Fruit fly (Drosophila melanogaster) whole organism, embryonic: Measurements from ENCODE around the gene CG9919.

Experiments used
- Bgb ChIP-seq: fragments of 200-800 bp; sonication (Bioruptor generic); IDR thresholded peaks from 2 replicates; pipeline ENCODE4 v1.3.6; 2022; ENCODE audit warnings: missing biosample characterization, missing genetic modification characterization; ENCODE audit not compliant: partially characterized antibody
- CG10431 ChIP-seq: fragments of 200-800 bp; sonication (Bioruptor generic); optimal IDR thresholded peaks from 3 replicates; lab custom pipeline; 2018; ENCODE audit warnings: missing biosample characterization, mild to moderate bottlenecking, missing genetic modification characterization
- CG11695 ChIP-seq: fragments of 200-800 bp; sonication (Bioruptor generic); IDR thresholded peaks from 3 replicates; pipeline ENCODE4 v1.3.6; 2022; ENCODE audit warnings: missing biosample characterization, missing genetic modification characterization
- CG1233 ChIP-seq: fragments of 200-800 bp; sonication (Bioruptor generic); optimal IDR thresholded peaks from 4 replicates; lab custom pipeline; 2018; ENCODE audit warnings: missing biosample characterization, mild to moderate bottlenecking, missing genetic modification characterization
- CG12659 ChIP-seq: fragments of 200-800 bp; sonication (Bioruptor generic); optimal IDR thresholded peaks from 3 replicates; lab custom pipeline; 2017; ENCODE audit warnings: mild to moderate bottlenecking, missing biosample characterization, missing genetic modification reagents, missing genetic modification characterization
- CG14860 ChIP-seq: fragments of 200-800 bp; sonication (Bioruptor generic); IDR thresholded peaks from 3 replicates; pipeline ENCODE4 v1.3.6; 2022; ENCODE audit warnings: missing biosample characterization, missing genetic modification characterization; ENCODE audit not compliant: partially characterized antibody
- CG15269 ChIP-seq: fragments of 200-800 bp; sonication (Bioruptor generic); optimal IDR thresholded peaks from 2 replicates; lab custom pipeline; 2018; ENCODE audit warnings: missing biosample characterization, mild to moderate bottlenecking, missing genetic modification characterization, moderate library complexity
- CG1602 ChIP-seq: fragments of 200-800 bp; sonication (Bioruptor generic); optimal IDR thresholded peaks from 3 replicates; lab custom pipeline; 2016; ENCODE audit warnings: missing biosample characterization, missing genetic modification characterization
- CG16779 ChIP-seq: fragments of 200-800 bp; sonication (Bioruptor generic); IDR thresholded peaks from 2 replicates; pipeline ENCODE4 v1.3.6; 2022; ENCODE audit warnings: missing biosample characterization, missing genetic modification characterization
- CG16863 ChIP-seq: fragments of 200-800 bp; sonication (Bioruptor generic); optimal IDR thresholded peaks from 3 replicates; lab custom pipeline; 2016; ENCODE audit warnings: missing biosample characterization, missing genetic modification characterization
- CG17361 ChIP-seq: fragments of 200-800 bp; sonication (Bioruptor generic); IDR thresholded peaks from 3 replicates; pipeline ENCODE4 v1.3.6; 2022; ENCODE audit warnings: missing biosample characterization, missing genetic modification characterization
- CG2116 ChIP-seq: fragments of 200-800 bp; sonication (Bioruptor generic); optimal IDR thresholded peaks from 3 replicates; lab custom pipeline; 2018; ENCODE audit warnings: missing biosample characterization, mild to moderate bottlenecking, missing genetic modification characterization
- CG31388 ChIP-seq: fragments of 200-800 bp; sonication (Bioruptor generic); optimal IDR thresholded peaks from 2 replicates; lab custom pipeline; 2016; ENCODE audit warnings: missing biosample characterization, missing genetic modification characterization
- CG31441 ChIP-seq: fragments of 200-800 bp; sonication (Bioruptor generic); IDR thresholded peaks from 2 replicates; pipeline ENCODE4 v1.3.6; 2022; ENCODE audit warnings: missing biosample characterization, missing genetic modification characterization
- CG3281 ChIP-seq: fragments of 200-800 bp; sonication (Bioruptor generic); optimal IDR thresholded peaks from 3 replicates; lab custom pipeline; 2017; ENCODE audit warnings: missing biosample characterization, mild to moderate bottlenecking, missing genetic modification characterization
- CG3407 ChIP-seq: fragments of 200-800 bp; sonication (Bioruptor generic); optimal IDR thresholded peaks from 2 replicates; lab custom pipeline; 2018; ENCODE audit warnings: missing biosample characterization, mild to moderate bottlenecking, missing genetic modification characterization
- CG34376 ChIP-seq: fragments of 200-800 bp; sonication (Bioruptor generic); optimal IDR thresholded peaks from 2 replicates; lab custom pipeline; 2018; ENCODE audit warnings: missing biosample characterization, mild to moderate bottlenecking, missing genetic modification characterization
- CG3838 ChIP-seq: fragments of 200-800 bp; sonication (Bioruptor generic); optimal IDR thresholded peaks from 3 replicates; lab custom pipeline; 2016; ENCODE audit warnings: missing biosample characterization, missing genetic modification characterization
- CG4730 ChIP-seq: fragments of 200-800 bp; sonication (Bioruptor generic); IDR thresholded peaks from 2 replicates; pipeline ENCODE4 v1.3.6; 2022; ENCODE audit warnings: missing biosample characterization, missing genetic modification characterization
- CG4820 ChIP-seq: fragments of 200-800 bp; sonication (Bioruptor generic); optimal IDR thresholded peaks from 3 replicates; lab custom pipeline; 2016; ENCODE audit warnings: missing biosample characterization, missing genetic modification characterization
- CG4854 ChIP-seq: fragments of 200-800 bp; sonication (Bioruptor generic); optimal IDR thresholded peaks from 2 replicates; lab custom pipeline; 2016; ENCODE audit warnings: missing biosample characterization, missing genetic modification characterization, inconsistent platforms
- CG5180 ChIP-seq: fragments of 200-800 bp; sonication (Bioruptor generic); optimal IDR thresholded peaks from 3 replicates; lab custom pipeline; 2017; ENCODE audit warnings: missing biosample characterization, missing genetic modification characterization, mild to moderate bottlenecking, moderate library complexity, missing genetic modification reagents
- CG6272 ChIP-seq: fragments of 200-800 bp; sonication (Bioruptor generic); IDR thresholded peaks from 2 replicates; pipeline ENCODE4 v1.3.6; 2022; ENCODE audit warnings: missing biosample characterization, missing genetic modification characterization
- CG7271 ChIP-seq: fragments of 200-800 bp; sonication (Bioruptor generic); optimal IDR thresholded peaks from 2 replicates; lab custom pipeline; 2018; ENCODE audit warnings: missing biosample characterization, mild to moderate bottlenecking, missing genetic modification characterization, moderate library complexity
- CG7963 ChIP-seq: fragments of 200-800 bp; sonication (Bioruptor generic); IDR thresholded peaks from 3 replicates; pipeline ENCODE4 v1.3.6; 2022; ENCODE audit warnings: missing biosample characterization, missing genetic modification characterization; ENCODE audit not compliant: partially characterized antibody
- CG8089 ChIP-seq: fragments of 200-800 bp; sonication (Bioruptor generic); optimal IDR thresholded peaks from 3 replicates; lab custom pipeline; 2016; ENCODE audit warnings: missing biosample characterization, missing genetic modification characterization
- CG8359 ChIP-seq: fragments of 200-800 bp; sonication (Bioruptor generic); optimal IDR thresholded peaks from 2 replicates; lab custom pipeline; 2017; ENCODE audit warnings: missing biosample characterization, mild to moderate bottlenecking, missing genetic modification characterization, borderline replicate concordance
- CG8944 ChIP-seq: fragments of 200-800 bp; sonication (Bioruptor generic); optimal IDR thresholded peaks from 3 replicates; lab custom pipeline; 2016; ENCODE audit warnings: missing biosample characterization, missing genetic modification characterization
- Ets97D ChIP-seq: fragments of 200-800 bp; sonication (Bioruptor generic); optimal IDR thresholded peaks from 3 replicates; lab custom pipeline; 2016; ENCODE audit warnings: missing biosample characterization, missing genetic modification characterization
- HHEX ChIP-seq: fragments of 200-800 bp; sonication (Bioruptor generic); optimal IDR thresholded peaks from 3 replicates; lab custom pipeline; 2017; ENCODE audit warnings: missing biosample characterization, mild to moderate bottlenecking, missing genetic modification characterization, missing genetic modification reagents
- HmgZ ChIP-seq: fragments of 200-800 bp; sonication (Bioruptor generic); optimal IDR thresholded peaks from 2 replicates; lab custom pipeline; 2018; ENCODE audit warnings: missing biosample characterization, mild to moderate bottlenecking, missing genetic modification characterization
- Hmr ChIP-seq: fragments of 200-800 bp; sonication (Bioruptor generic); optimal IDR thresholded peaks from 3 replicates; lab custom pipeline; 2017; ENCODE audit warnings: mild to moderate bottlenecking, missing biosample characterization, missing genetic modification reagents, missing genetic modification characterization
- Kr ChIP-seq: fragments of 200-800 bp; sonication (Bioruptor generic); optimal IDR thresholded peaks from 2 replicates; lab custom pipeline; 2017; ENCODE audit warnings: missing biosample characterization, mild to moderate bottlenecking, missing genetic modification characterization
- Nf-YB ChIP-seq: fragments of 200-800 bp; sonication (Bioruptor generic); optimal IDR thresholded peaks from 3 replicates; lab custom pipeline; 2019; ENCODE audit warnings: missing biosample characterization, mild to moderate bottlenecking, missing genetic modification characterization, moderate library complexity
- Sin3A ChIP-seq: fragments of >200 bp; optimal IDR thresholded peaks from 2 replicates; lab custom pipeline; 2018
- Sox100B ChIP-seq: fragments of 200-800 bp; sonication (Bioruptor generic); optimal IDR thresholded peaks from 3 replicates; lab custom pipeline; 2018; ENCODE audit warnings: missing biosample characterization, mild to moderate bottlenecking, missing genetic modification characterization
- chm ChIP-seq: fragments of 200-800 bp; sonication (Bioruptor generic); IDR thresholded peaks from 2 replicates; pipeline ENCODE4 v1.3.6; 2022; ENCODE audit warnings: missing biosample characterization, missing genetic modification characterization
- corto ChIP-seq: fragments of 200-800 bp; sonication (Bioruptor generic); optimal IDR thresholded peaks from 2 replicates; lab custom pipeline; 2016; ENCODE audit warnings: missing biosample characterization, mild to moderate bottlenecking, missing genetic modification characterization, moderate library complexity
- crol ChIP-seq: fragments of 200-800 bp; sonication (Bioruptor generic); IDR thresholded peaks from 2 replicates; pipeline ENCODE4 v1.3.6; 2022; ENCODE audit warnings: missing biosample characterization, missing genetic modification characterization
- fru ChIP-seq: fragments of >200 bp; optimal IDR thresholded peaks from 2 replicates; lab custom pipeline; 2017
- h ChIP-seq: fragments of >200 bp; optimal IDR thresholded peaks from 2 replicates; lab custom pipeline; 2017
- nom ChIP-seq: fragments of 200-800 bp; sonication (Bioruptor generic); optimal IDR thresholded peaks from 2 replicates; lab custom pipeline; 2017; ENCODE audit warnings: missing biosample characterization, missing genetic modification characterization, mild to moderate bottlenecking, moderate library complexity, missing genetic modification reagents
- otp ChIP-seq: fragments of 200-800 bp; sonication (Bioruptor generic); IDR thresholded peaks from 3 replicates; pipeline ENCODE4, ENCODE4 v1.3.6; 2022; ENCODE audit warnings: missing biosample characterization, missing genetic modification characterization
- pzg ChIP-seq: fragments of 200-800 bp; sonication (Bioruptor generic); optimal IDR thresholded peaks from 3 replicates; lab custom pipeline; 2018; ENCODE audit warnings: missing biosample characterization, mild to moderate bottlenecking, missing genetic modification characterization, moderate library complexity
- rib ChIP-seq: fragments of 200-800 bp; sonication (Bioruptor generic); IDR thresholded peaks from 2 replicates; pipeline ENCODE4 v1.3.6; 2022; ENCODE audit warnings: missing biosample characterization, missing genetic modification characterization
- row ChIP-seq: fragments of 200-800 bp; sonication (Bioruptor generic); IDR thresholded peaks from 3 replicates; pipeline ENCODE4 v1.3.6; 2022; ENCODE audit warnings: missing biosample characterization, missing genetic modification characterization
- schlank ChIP-seq: fragments of 200-800 bp; sonication (Bioruptor generic); optimal IDR thresholded peaks from 2 replicates; lab custom pipeline; 2018; ENCODE audit warnings: missing biosample characterization, mild to moderate bottlenecking, missing genetic modification characterization
- sd ChIP-seq: fragments of 200-800 bp; sonication (Bioruptor generic); optimal IDR thresholded peaks from 3 replicates; lab custom pipeline; 2018; ENCODE audit warnings: missing biosample characterization, mild to moderate bottlenecking, missing genetic modification characterization, moderate library complexity
- sima ChIP-seq: fragments of 200-800 bp; sonication (Bioruptor generic); optimal IDR thresholded peaks from 2 replicates; lab custom pipeline; 2016; ENCODE audit warnings: missing biosample characterization, missing genetic modification characterization
- tna ChIP-seq: fragments of 200-800 bp; sonication (Bioruptor generic); IDR thresholded peaks from 2 replicates; pipeline ENCODE4 v1.3.6; 2022; ENCODE audit warnings: missing biosample characterization, missing genetic modification characterization; ENCODE audit not compliant: partially characterized antibody
- trh ChIP-seq: fragments of 200-800 bp; sonication (Bioruptor generic); optimal IDR thresholded peaks from 2 replicates; lab custom pipeline; 2016; ENCODE audit warnings: missing biosample characterization, missing genetic modification characterization
- vfl ChIP-seq: fragments of 200-800 bp; sonication (Bioruptor generic); optimal IDR thresholded peaks from 2 replicates; lab custom pipeline; 2016; ENCODE audit warnings: missing biosample characterization, missing genetic modification characterization
- zfh2 ChIP-seq: fragments of 200-800 bp; sonication (Bioruptor generic); optimal IDR thresholded peaks from 2 replicates; lab custom pipeline; 2016; ENCODE audit warnings: missing biosample characterization, missing genetic modification characterization

The CG9919 gene

dm6 chrX:16361306-16361705, 30.7 kb upstream of the CG9919 start, which contains the start of gene nonA (continued):
- no peak for TF ChIP-seq otp (GFP tag; lab: Robert Waterston, UW)
- peak; percentile 91 for TF ChIP-seq CG2116 (GFP tag; lab: Kevin White, UChicago)
- TF ChIP-seq nom (GFP tag; lab: Kevin White, UChicago) = peak; percentile 46
- TF ChIP-seq CG5180 (GFP tag; lab: Kevin White, UChicago) = no peak
- TF ChIP-seq CG16779 (GFP tag; lab: Robert Waterston, UW) = no peak
- no peak for TF ChIP-seq trh (GFP tag; lab: Kevin White, UChicago)
- no peak for TF ChIP-seq CG3407 (GFP tag; lab: Kevin White, UChicago)
- no peak for TF ChIP-seq CG34376 (GFP tag; lab: Kevin White, UChicago)
- TF ChIP-seq Bgb (GFP tag; lab: Robert Waterston, UW) = no peak; the same call in 1 of the 2 replicates
- no peak for TF ChIP-seq CG11695 (GFP tag; lab: Robert Waterston, UW)
- no peak for TF ChIP-seq HHEX (GFP tag; lab: Kevin White, UChicago)
- TF ChIP-seq zfh2 (GFP tag; lab: Kevin White, UChicago) = no peak
- no peak for TF ChIP-seq sima (GFP tag; lab: Kevin White, UChicago)
- no peak for TF ChIP-seq Nf-YB (GFP tag; lab: Kevin White, UChicago)
- no peak for TF ChIP-seq CG3838
- TF ChIP-seq row (GFP tag; lab: Robert Waterston, UW) = peak; percentile 60; the same call in 1 of the 3 replicates
- TF ChIP-seq CG8089 (GFP tag; lab: Kevin White, UChicago) = no peak
- TF ChIP-seq tna = no peak
- no peak for TF ChIP-seq CG3281 (GFP tag; lab: Kevin White, UChicago)
- no peak for TF ChIP-seq Kr (GFP tag; lab: Kevin White, UChicago)
- TF ChIP-seq CG4730 (GFP tag; lab: Robert Waterston, UW) = no peak
- TF ChIP-seq CG7963 (GFP tag; lab: Robert Waterston, UW) = no peak
- no peak for TF ChIP-seq CG4820 (GFP tag; lab: Kevin White, UChicago)
- TF ChIP-seq pzg = peak; percentile 44
- TF ChIP-seq fru (lab: Kevin White, UChicago) = no peak
- TF ChIP-seq Hmr (GFP tag; lab: Kevin White, UChicago) = no peak
- no peak for TF ChIP-seq CG31388 (GFP tag; lab: Kevin White, UChicago)
- no peak for TF ChIP-seq corto (GFP tag; lab: Kevin White, UChicago)
- TF ChIP-seq HmgZ (tag; lab: Kevin White, UChicago) = no peak
- no peak for TF ChIP-seq CG31441 (GFP tag; lab: Robert Waterston, UW)
- no peak for TF ChIP-seq CG8359 (GFP tag; lab: Kevin White, UChicago)
- no peak for TF ChIP-seq CG4854 (GFP tag; lab: Kevin White, UChicago)
- no peak for TF ChIP-seq crol
- peak; percentile 12 for TF ChIP-seq CG10431 (GFP tag; lab: Kevin White, UChicago)
- no peak for TF ChIP-seq CG16863 (GFP tag; lab: Kevin White, UChicago)
- no peak for TF ChIP-seq Sox100B (GFP tag; lab: Kevin White, UChicago)
- no peak for TF ChIP-seq vfl (GFP tag; lab: Kevin White, UChicago)
- no peak for TF ChIP-seq CG6272 (GFP tag; lab: Robert Waterston, UW)
- TF ChIP-seq h (lab: Kevin White, UChicago) = no peak
- no peak for TF ChIP-seq CG1233
- no peak for TF ChIP-seq sd (tag; lab: Kevin White, UChicago)
- TF ChIP-seq Ets97D = no peak
- TF ChIP-seq Sin3A (lab: Kevin White, UChicago) = no peak
- TF ChIP-seq CG12659 = peak; percentile 48
- TF ChIP-seq CG8944 (GFP tag; lab: Kevin White, UChicago) = no peak
- no peak for TF ChIP-seq chm (GFP tag; lab: Robert Waterston, UW)
- no peak for TF ChIP-seq CG7271 (tag; lab: Kevin White, UChicago)
- TF ChIP-seq CG1602 (GFP tag; lab: Kevin White, UChicago) = no peak
- no peak for TF ChIP-seq CG15269 (tag; lab: Kevin White, UChicago)
- no peak for TF ChIP-seq CG14860
- TF ChIP-seq CG17361 = no peak
- TF ChIP-seq schlank (tag; lab: Kevin White, UChicago) = no peak
- no peak for TF ChIP-seq rib (GFP tag; lab: Robert Waterston, UW)
